Fruit fly (Drosophila melanogaster) Kc167 (cell line): ENCODE data around the gene CG34313.

Experiments
- h ChIP-seq: fragments of >200 bp; optimal IDR thresholded peaks from 3 replicates; lab custom pipeline; 2018; ENCODE audit warnings: missing external identifiers
- psq ChIP-seq: fragments of >200 bp; optimal IDR thresholded peaks from 2 replicates; lab custom pipeline; 2017; ENCODE audit warnings: missing external identifiers

DNA sequence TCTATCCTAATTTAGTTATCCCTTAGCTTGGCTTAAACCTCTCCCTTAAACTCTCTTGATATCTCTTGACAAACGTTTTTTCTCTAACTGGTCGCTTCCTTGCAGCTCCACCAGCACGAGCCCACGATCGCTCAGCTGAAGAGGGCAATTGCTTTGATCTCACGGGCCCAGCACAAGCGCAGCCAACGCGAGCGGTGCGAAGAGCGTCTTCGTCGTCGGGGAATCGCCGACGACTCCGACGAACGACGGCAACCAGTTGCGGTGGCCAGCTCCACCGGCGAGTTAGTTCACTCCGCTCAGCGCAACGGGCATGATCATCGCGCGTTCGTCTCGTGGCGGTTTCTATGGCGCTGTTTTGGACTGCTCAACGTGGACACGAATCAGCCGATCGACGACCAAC is 1.6 kb downstream of the CG34313 start:
- TF ChIP-seq psq (no peak), h (lab: Kevin White, UChicago) (no peak)
